Fruit fly (Drosophila melanogaster) S2 (cell line): Measurements from ENCODE around the gene CG7945.

Source experiments
- CG8478 ChIP-seq: fragments of >200 bp; optimal IDR thresholded peaks from 2 replicates; lab custom pipeline; 2018
- CTCF ChIP-seq, 2 experiments: fragments of >200 bp; optimal IDR thresholded peaks; 2 replicates each; lab custom pipeline; 2018

- TF ChIP-seq CG8478 (no peak), CTCF (optimal IDR thresholded peaks at IDR 0.05; lab: Kevin White, UChicago) (no peak)
These were observed 27.7 kb downstream of the CG7945 start, which contains the start of gene CG13455 for dm6 chr3L:15496274-15496673.
